Worm (Caenorhabditis elegans) whole organism, mixed stage, embryonic: ENCODE data around the gene ifb-1.

Experiments
- M03D4.4 ChIP-seq: sonication (generic microtip); optimal IDR thresholded peaks from 2 replicates; lab custom pipeline; 2017; ENCODE audit warnings: mild to moderate bottlenecking, missing genetic modification characterization, missing compliant biosample characterization
- bed-3 ChIP-seq: fragments of 200-800 bp; sonication (Bioruptor generic); optimal IDR thresholded peaks from 3 replicates; lab custom pipeline; 2018; ENCODE audit warnings: mild to moderate bottlenecking, missing genetic modification characterization, moderate library complexity, missing compliant biosample characterization
- blmp-1 ChIP-seq: fragments of 150-350 bp; optimal IDR thresholded peaks from 2 replicates; lab custom pipeline; 2014; ENCODE audit warnings: missing biosample characterization, missing genetic modification characterization
- ceh-39 ChIP-seq: fragments of 150-350 bp; optimal IDR thresholded peaks from 2 replicates; lab custom pipeline; 2014; ENCODE audit warnings: missing biosample characterization, missing genetic modification characterization
- ceh-43 ChIP-seq: fragments of 200-800 bp; sonication (Bioruptor generic); optimal IDR thresholded peaks from 2 replicates; lab custom pipeline; 2018; ENCODE audit warnings: mild to moderate bottlenecking, missing genetic modification characterization, moderate library complexity, missing compliant biosample characterization
- ceh-83 ChIP-seq: fragments of 200-800 bp; sonication (Bioruptor generic); optimal IDR thresholded peaks from 2 replicates; lab custom pipeline; 2018; ENCODE audit warnings: mild to moderate bottlenecking, missing genetic modification characterization, missing compliant biosample characterization
- ces-1 ChIP-seq: fragments of 150-350 bp; optimal IDR thresholded peaks from 2 replicates; lab custom pipeline; 2014; ENCODE audit warnings: missing biosample characterization, missing genetic modification reagents, missing genetic modification characterization
- cnd-1 ChIP-seq: fragments of 200-800 bp; sonication (Bioruptor generic); optimal IDR thresholded peaks from 2 replicates; lab custom pipeline; 2018; ENCODE audit warnings: mild to moderate bottlenecking, missing genetic modification characterization, missing compliant biosample characterization
- drap-1 ChIP-seq: fragments of 200-800 bp; sonication (Bioruptor generic); optimal IDR thresholded peaks from 3 replicates; lab custom pipeline; 2018; ENCODE audit warnings: mild to moderate bottlenecking, missing genetic modification characterization, missing compliant biosample characterization
- elt-1 ChIP-seq: sonication (generic microtip); optimal IDR thresholded peaks from 2 replicates; lab custom pipeline; 2017; ENCODE audit warnings: missing genetic modification characterization, mild to moderate bottlenecking, missing compliant biosample characterization, antibody characterized with exemption, moderate library complexity, borderline replicate concordance; ENCODE audit not compliant: insufficient read depth
- elt-3 ChIP-seq: fragments of 150-350 bp; optimal IDR thresholded peaks from 2 replicates; lab custom pipeline; 2014; ENCODE audit warnings: missing biosample characterization, missing genetic modification characterization
- flh-1 ChIP-seq: fragments of 200-800 bp; sonication (Bioruptor generic); optimal IDR thresholded peaks from 2 replicates; lab custom pipeline; 2018; ENCODE audit warnings: mild to moderate bottlenecking, missing genetic modification characterization, moderate library complexity, missing compliant biosample characterization
- ham-2 ChIP-seq: fragments of 200-800 bp; sonication (Bioruptor generic); optimal IDR thresholded peaks from 2 replicates; lab custom pipeline; 2018; ENCODE audit warnings: mild to moderate bottlenecking, missing genetic modification characterization, missing compliant biosample characterization
- hlh-1 ChIP-seq: fragments of 150-350 bp; optimal IDR thresholded peaks from 2 replicates; lab custom pipeline; 2014; ENCODE audit warnings: missing biosample characterization, missing genetic modification reagents, missing genetic modification characterization
- lin-13 ChIP-seq: fragments of 150-350 bp; optimal IDR thresholded peaks from 2 replicates; lab custom pipeline; 2014; ENCODE audit warnings: missing biosample characterization, missing genetic modification characterization
- lin-32 ChIP-seq: fragments of 200-800 bp; sonication (Bioruptor generic); optimal IDR thresholded peaks from 2 replicates; lab custom pipeline; 2018; ENCODE audit warnings: mild to moderate bottlenecking, missing genetic modification characterization, missing compliant biosample characterization
- lsy-2 ChIP-seq: fragments of 150-350 bp; optimal IDR thresholded peaks from 2 replicates; lab custom pipeline; 2014; ENCODE audit warnings: missing biosample characterization, missing genetic modification characterization
- mab-5 ChIP-seq: fragments of 150-350 bp; optimal IDR thresholded peaks from 2 replicates; lab custom pipeline; 2014; ENCODE audit warnings: missing biosample characterization, missing genetic modification characterization
- mep-1 ChIP-seq: fragments of 150-350 bp; optimal IDR thresholded peaks from 2 replicates; lab custom pipeline; 2017; ENCODE audit warnings: missing biosample characterization, missing genetic modification reagents, missing genetic modification characterization, inconsistent platforms
- mls-2 ChIP-seq: sonication (generic microtip); optimal IDR thresholded peaks from 2 replicates; lab custom pipeline; 2016; ENCODE audit warnings: mild to moderate bottlenecking, missing genetic modification characterization, moderate library complexity, missing compliant biosample characterization
- nhr-12 ChIP-seq: fragments of 150-350 bp; optimal IDR thresholded peaks from 2 replicates; lab custom pipeline; 2014; ENCODE audit warnings: missing biosample characterization, missing genetic modification characterization
- nhr-2 ChIP-seq: fragments of 150-350 bp; optimal IDR thresholded peaks from 2 replicates; lab custom pipeline; 2014; ENCODE audit warnings: missing biosample characterization, missing genetic modification characterization
- nhr-237 ChIP-seq: fragments of 150-350 bp; optimal IDR thresholded peaks from 2 replicates; lab custom pipeline; 2014; ENCODE audit warnings: missing biosample characterization, missing genetic modification characterization
- nhr-28 ChIP-seq: fragments of 150-350 bp; optimal IDR thresholded peaks from 2 replicates; lab custom pipeline; 2014; ENCODE audit warnings: missing biosample characterization, missing genetic modification characterization
- nhr-76 ChIP-seq: sonication (generic microtip); optimal IDR thresholded peaks from 2 replicates; lab custom pipeline; 2017; ENCODE audit warnings: missing biosample characterization, missing genetic modification characterization
- sem-2 ChIP-seq: fragments of 200-800 bp; sonication (Bioruptor generic); optimal IDR thresholded peaks from 2 replicates; lab custom pipeline; 2018; ENCODE audit warnings: mild to moderate bottlenecking, missing genetic modification characterization, missing compliant biosample characterization
- snpc-4 ChIP-seq: fragments of 150-350 bp; optimal IDR thresholded peaks from 2 replicates; lab custom pipeline; 2014; ENCODE audit warnings: missing biosample characterization, missing genetic modification characterization
- sptf-1 ChIP-seq: sonication (generic microtip); optimal IDR thresholded peaks from 2 replicates; lab custom pipeline; 2017; ENCODE audit warnings: mild to moderate bottlenecking, missing genetic modification characterization, moderate library complexity, missing compliant biosample characterization
- tbx-8 ChIP-seq: fragments of 200-800 bp; sonication (Bioruptor generic); optimal IDR thresholded peaks from 2 replicates; lab custom pipeline; 2018; ENCODE audit warnings: mild to moderate bottlenecking, missing genetic modification characterization, moderate library complexity, missing compliant biosample characterization
- unc-120 ChIP-seq: sonication (generic microtip); optimal IDR thresholded peaks from 2 replicates; lab custom pipeline; 2017; ENCODE audit warnings: missing genetic modification characterization, missing compliant biosample characterization; ENCODE audit not compliant: poor library complexity, severe bottlenecking
- unc-39 ChIP-seq: fragments of 150-350 bp; optimal IDR thresholded peaks from 2 replicates; lab custom pipeline; 2014; ENCODE audit warnings: missing biosample characterization, missing genetic modification characterization
- unc-62 ChIP-seq: fragments of 150-350 bp; optimal IDR thresholded peaks from 2 replicates; lab custom pipeline; 2014; ENCODE audit warnings: missing biosample characterization, missing genetic modification reagents, missing genetic modification characterization
- zip-8 ChIP-seq: fragments of 150-350 bp; optimal IDR thresholded peaks from 2 replicates; lab custom pipeline; 2014; ENCODE audit warnings: missing biosample characterization, missing genetic modification characterization
- ztf-11 ChIP-seq: fragments of 150-350 bp; optimal IDR thresholded peaks from 2 replicates; lab custom pipeline; 2014; ENCODE audit warnings: missing biosample characterization, missing genetic modification characterization

Gene ifb-1

ce11 chrII:5774120-5774519, 8.7 kb downstream of the ifb-1 start, which contains the start of the genes dmd-5 and F10C1.1:
Gene dmd-5 (minus strand): TSS chrII:5774220.
Gene F10C1.1 (plus strand): TSS chrII:5774229.
- TF ChIP-seq drap-1 (GFP tag; lab: Kevin White, UChicago) (no peak), blmp-1 (tag; lab: Kevin White, UChicago) (no peak), hlh-1 (tag; lab: Kevin White, UChicago) (no peak), cnd-1 (tag; lab: Kevin White, UChicago) (no peak), ceh-39 (tag; lab: Kevin White, UChicago) (no peak), ham-2 (GFP tag; lab: Kevin White, UChicago) (no peak), nhr-76 (tag; lab: Kevin White, UChicago) (no peak), ztf-11 (tag; lab: Kevin White, UChicago) (no peak)
- TF ChIP-seq, all 35 proteins: peak for 0

ce11 chrII:5774879-5775278, 9.5 kb downstream of the ifb-1 start:
- no peak for TF ChIP-seq bed-3
- no peak for TF ChIP-seq ceh-39 (tag; lab: Kevin White, UChicago)
- no peak for TF ChIP-seq nhr-76 (tag; lab: Kevin White, UChicago)
- TF ChIP-seq drap-1 (GFP tag; lab: Kevin White, UChicago) = no peak
- no peak for TF ChIP-seq lin-13 (tag; lab: Kevin White, UChicago)
- no peak for TF ChIP-seq hlh-1 (tag; lab: Kevin White, UChicago)
- no peak for TF ChIP-seq blmp-1 (tag; lab: Kevin White, UChicago)
- no peak for TF ChIP-seq lsy-2
- no peak for TF ChIP-seq cnd-1 (tag; lab: Kevin White, UChicago)
- no peak for TF ChIP-seq unc-62 (GFP tag; lab: Kevin White, UChicago)
- TF ChIP-seq snpc-4 (tag; lab: Kevin White, UChicago) = no peak
- TF ChIP-seq lin-32 = no peak
- TF ChIP-seq M03D4.4 (tag; lab: Kevin White, UChicago) = no peak
- no peak for TF ChIP-seq sem-2 (GFP tag; lab: Kevin White, UChicago)
- TF ChIP-seq mab-5 (tag; lab: Kevin White, UChicago) = no peak
- TF ChIP-seq mls-2 (tag; lab: Kevin White, UChicago) = no peak

- no peak for TF ChIP-seq flh-1
- no peak for TF ChIP-seq snpc-4 (tag; lab: Kevin White, UChicago)
- TF ChIP-seq nhr-2 (tag; lab: Kevin White, UChicago) = peak; percentile 94
These were observed 12.0 kb downstream of the ifb-1 start for ce11 chrII:5777372-5777771.

ce11 chrII:5779866-5780265, 14.4 kb downstream of the ifb-1 start:
- TF ChIP-seq tbx-8 (GFP tag; lab: Kevin White, UChicago) (no peak), sem-2 (GFP tag; lab: Kevin White, UChicago) (no peak), lin-13 (tag; lab: Kevin White, UChicago) (no peak), unc-120 (tag; lab: Kevin White, UChicago) (peak; percentile 42), nhr-2 (tag; lab: Kevin White, UChicago) (no peak), ces-1 (GFP tag; lab: Kevin White, UChicago) (peak; percentile 44), hlh-1 (tag; lab: Kevin White, UChicago) (peak; percentile 18)

- TF ChIP-seq zip-8 (tag; lab: Kevin White, UChicago) (no peak), ces-1 (GFP tag; lab: Kevin White, UChicago) (no peak), sem-2 (GFP tag; lab: Kevin White, UChicago) (peak; percentile 65), ham-2 (GFP tag; lab: Kevin White, UChicago) (peak; percentile 76), nhr-2 (tag; lab: Kevin White, UChicago) (no peak), ztf-11 (tag; lab: Kevin White, UChicago) (no peak), nhr-237 (tag; lab: Kevin White, UChicago) (no peak), unc-62 (GFP tag; lab: Kevin White, UChicago) (no peak), ceh-39 (tag; lab: Kevin White, UChicago) (no peak), ceh-43 (GFP tag; lab: Kevin White, UChicago) (peak; percentile 10), cnd-1 (tag; lab: Kevin White, UChicago) (peak; percentile 64), tbx-8 (GFP tag; lab: Kevin White, UChicago) (peak; percentile 36), snpc-4 (tag; lab: Kevin White, UChicago) (no peak), hlh-1 (tag; lab: Kevin White, UChicago) (peak; percentile 10), elt-3 (tag; lab: Kevin White, UChicago) (no peak), ceh-83 (GFP tag; lab: Kevin White, UChicago) (peak; percentile 78), unc-120 (tag; lab: Kevin White, UChicago) (peak; percentile 89), lin-13 (tag; lab: Kevin White, UChicago) (peak; percentile 12), drap-1 (GFP tag; lab: Kevin White, UChicago) (peak; percentile 69), M03D4.4 (tag; lab: Kevin White, UChicago) (peak; percentile 70), nhr-28 (tag; lab: Kevin White, UChicago) (no peak), elt-1 (tag; lab: Kevin White, UChicago) (no peak), mep-1 (tag; lab: Kevin White, UChicago) (no peak), bed-3 (peak; percentile 44), nhr-76 (tag; lab: Kevin White, UChicago) (no peak), unc-39 (no peak), lin-32 (peak; percentile 45), nhr-12 (tag; lab: Kevin White, UChicago) (no peak), blmp-1 (tag; lab: Kevin White, UChicago) (no peak), flh-1 (peak; percentile 52), sptf-1 (tag; lab: Kevin White, UChicago) (peak; percentile 81), mab-5 (tag; lab: Kevin White, UChicago) (no peak), mls-2 (tag; lab: Kevin White, UChicago) (peak; percentile 72)
These were observed 16.8 kb downstream of the ifb-1 start, which contains the start of gene K05F1.6 for ce11 chrII:5781935-5782921. Gene K05F1.6 (plus strand): TSS chrII:5782520.
